Worm (Caenorhabditis elegans) whole organism, mixed stage, embryonic: ENCODE data around the gene npr-40.

Source experiments
- ceh-39 ChIP-seq: fragments of 150-350 bp; optimal IDR thresholded peaks from 2 replicates; lab custom pipeline; 2014; ENCODE audit warnings: missing biosample characterization, missing genetic modification characterization
- ceh-43 ChIP-seq: fragments of 200-800 bp; sonication (Bioruptor generic); optimal IDR thresholded peaks from 2 replicates; lab custom pipeline; 2018; ENCODE audit warnings: mild to moderate bottlenecking, missing genetic modification characterization, moderate library complexity, missing compliant biosample characterization
- elt-1 ChIP-seq: sonication (generic microtip); optimal IDR thresholded peaks from 2 replicates; lab custom pipeline; 2017; ENCODE audit warnings: missing genetic modification characterization, mild to moderate bottlenecking, missing compliant biosample characterization, antibody characterized with exemption, moderate library complexity, borderline replicate concordance; ENCODE audit not compliant: insufficient read depth
- elt-3 ChIP-seq: fragments of 150-350 bp; optimal IDR thresholded peaks from 2 replicates; lab custom pipeline; 2014; ENCODE audit warnings: missing biosample characterization, missing genetic modification characterization
- lin-32 ChIP-seq: fragments of 200-800 bp; sonication (Bioruptor generic); optimal IDR thresholded peaks from 2 replicates; lab custom pipeline; 2018; ENCODE audit warnings: mild to moderate bottlenecking, missing genetic modification characterization, missing compliant biosample characterization
- mep-1 ChIP-seq: fragments of 150-350 bp; optimal IDR thresholded peaks from 2 replicates; lab custom pipeline; 2017; ENCODE audit warnings: missing biosample characterization, missing genetic modification reagents, missing genetic modification characterization, inconsistent platforms
- nhr-237 ChIP-seq: fragments of 150-350 bp; optimal IDR thresholded peaks from 2 replicates; lab custom pipeline; 2014; ENCODE audit warnings: missing biosample characterization, missing genetic modification characterization
- nhr-76 ChIP-seq: sonication (generic microtip); optimal IDR thresholded peaks from 2 replicates; lab custom pipeline; 2017; ENCODE audit warnings: missing biosample characterization, missing genetic modification characterization
- pha-4 ChIP-seq: fragments of 150-350 bp; optimal IDR thresholded peaks from 2 replicates; lab custom pipeline; 2018; ENCODE audit warnings: missing biosample characterization, missing genetic modification reagents, missing genetic modification characterization
- tbx-8 ChIP-seq: fragments of 200-800 bp; sonication (Bioruptor generic); optimal IDR thresholded peaks from 2 replicates; lab custom pipeline; 2018; ENCODE audit warnings: mild to moderate bottlenecking, missing genetic modification characterization, moderate library complexity, missing compliant biosample characterization
- unc-62 ChIP-seq: fragments of 150-350 bp; optimal IDR thresholded peaks from 2 replicates; lab custom pipeline; 2014; ENCODE audit warnings: missing biosample characterization, missing genetic modification reagents, missing genetic modification characterization
- ztf-11 ChIP-seq: fragments of 150-350 bp; optimal IDR thresholded peaks from 2 replicates; lab custom pipeline; 2014; ENCODE audit warnings: missing biosample characterization, missing genetic modification characterization

DNA sequence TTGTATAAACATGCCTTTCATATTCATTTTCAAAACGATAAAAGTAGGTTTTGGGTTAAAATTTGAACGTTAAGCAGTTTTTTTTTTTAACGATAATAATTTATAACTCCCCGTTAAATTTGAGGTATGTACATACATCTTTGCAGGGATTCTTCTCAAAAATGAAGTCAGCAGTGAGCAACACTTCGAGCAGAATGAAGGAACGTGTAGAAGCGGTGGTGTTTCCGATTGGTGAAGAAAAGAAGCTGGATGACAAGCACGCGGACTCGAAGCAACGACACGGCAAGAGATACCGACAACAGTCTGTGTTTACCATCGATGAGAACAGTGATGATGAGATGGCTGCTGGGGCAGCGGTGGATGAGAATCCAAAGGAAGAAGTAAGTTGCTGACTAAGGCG is 54.4 kb downstream of the npr-40 start:
- no peak for TF ChIP-seq elt-3 (tag; lab: Kevin White, UChicago)
- no peak for TF ChIP-seq tbx-8 (GFP tag; lab: Kevin White, UChicago)
- no peak for TF ChIP-seq nhr-237 (tag; lab: Kevin White, UChicago)
- no peak for TF ChIP-seq ztf-11 (tag; lab: Kevin White, UChicago)
- TF ChIP-seq ceh-39 (tag; lab: Kevin White, UChicago): no peak
- no peak for TF ChIP-seq lin-32 (GFP tag; lab: Kevin White, UChicago)
- TF ChIP-seq elt-1: no peak
- no peak for TF ChIP-seq ceh-43 (GFP tag; lab: Kevin White, UChicago)
- TF ChIP-seq unc-62 (GFP tag; lab: Kevin White, UChicago): no peak
- TF ChIP-seq pha-4 (tag; lab: Kevin White, UChicago): no peak
- TF ChIP-seq nhr-76: no peak
- TF ChIP-seq mep-1: no peak
